Fruit fly (Drosophila melanogaster): Measurements from ENCODE around the gene CG31810.

- TF ChIP-seq h (optimal IDR thresholded peaks at IDR 0.05): no peak
- TF ChIP-seq psq (optimal IDR thresholded peaks at IDR 0.05): no peak
- TF ChIP-seq ttk (optimal IDR thresholded peaks at IDR 0.05): no peak
- no peak for TF ChIP-seq Myc (optimal IDR thresholded peaks at IDR 0.05)
- no peak for TF ChIP-seq Sin3A (optimal IDR thresholded peaks at IDR 0.05)
- no peak for TF ChIP-seq insv (optimal IDR thresholded peaks at IDR 0.05)
These were observed 6.9 kb upstream of the CG31810 start for dm6 chr2L:16859103-16859502.

Measured in Kc167 (cell line).